Fruit fly (Drosophila melanogaster): ENCODE measurements around the gene Pus10.

The Pus10 gene

DNA sequence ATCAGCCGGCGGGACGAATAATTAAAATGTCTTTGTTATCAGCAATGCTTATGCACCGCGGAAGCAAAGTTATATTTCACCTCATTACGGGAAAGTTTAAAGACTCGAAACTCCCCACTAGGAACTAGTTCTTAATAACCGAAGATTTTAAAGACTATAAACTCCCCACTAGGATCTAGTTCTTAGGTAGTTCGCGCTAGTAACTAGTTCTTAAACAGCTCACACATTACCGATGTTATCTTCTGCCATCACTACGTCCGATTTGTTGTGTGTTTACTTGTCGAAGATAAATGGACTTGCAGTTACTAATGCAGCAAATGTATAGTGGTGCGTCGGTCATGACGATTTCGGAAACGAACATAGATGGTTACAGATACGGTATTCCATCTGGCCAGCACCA, 12.0 kb downstream of the Pus10 start, which contains the start of the genes CG31974 and CG11454 (continued):
- TF ChIP-seq BEAF-32 (GFP tag; optimal IDR thresholded peaks at IDR 0.05): peak; percentile 82
- no peak for TF ChIP-seq CG13775 (GFP tag; optimal IDR thresholded peaks at IDR 0.05)
- peak; percentile 69; the same call in 2 of the 3 replicates for TF ChIP-seq CG6791 (GFP tag; IDR thresholded peaks at IDR 0.05; ENCODE audit: partially characterized antibody)
- no peak for TF ChIP-seq CG7839 (tag; optimal IDR thresholded peaks at IDR 0.05)
- no peak for TF ChIP-seq fd3F (GFP tag; optimal IDR thresholded peaks at IDR 0.05)
- TF ChIP-seq CG15514 (GFP tag; optimal IDR thresholded peaks at IDR 0.05): peak; percentile 100
- no peak for TF ChIP-seq sug (tag; optimal IDR thresholded peaks at IDR 0.05)
- 0 out of 2 replicates have a peak, but pooled peaks have one; percentile 52 for TF ChIP-seq aop (GFP tag; IDR thresholded peaks at IDR 0.05)
- TF ChIP-seq CG11085 (GFP tag; IDR thresholded peaks at IDR 0.05): no peak
- no peak for TF ChIP-seq CG14667 (GFP tag; IDR thresholded peaks at IDR 0.05)
- TF ChIP-seq Lpt (GFP tag; optimal IDR thresholded peaks at IDR 0.05): no peak
- no peak for TF ChIP-seq CG6689 (GFP tag; IDR thresholded peaks at IDR 0.05)
- TF ChIP-seq CG16863 (GFP tag; optimal IDR thresholded peaks at IDR 0.05): no peak
- peak; percentile 68 for TF ChIP-seq CG4617 (GFP tag; optimal IDR thresholded peaks at IDR 0.05; ENCODE audit: borderline replicate concordance)
- no peak for TF ChIP-seq HHEX (GFP tag; optimal IDR thresholded peaks at IDR 0.05)
- TF ChIP-seq CG34224 (GFP tag; IDR thresholded peaks at IDR 0.05; ENCODE audit: partially characterized antibody): peak; percentile 94
- no peak for TF ChIP-seq CG2202 (tag; optimal IDR thresholded peaks at IDR 0.05)
- peak; percentile 46 for TF ChIP-seq Ets97D (GFP tag; optimal IDR thresholded peaks at IDR 0.05)
- TF ChIP-seq sd (tag; optimal IDR thresholded peaks at IDR 0.05): no peak
- TF ChIP-seq scrt (GFP tag; optimal IDR thresholded peaks at IDR 0.05): no peak
- no peak for TF ChIP-seq unpg (GFP tag; optimal IDR thresholded peaks at IDR 0.05)
- no peak for TF ChIP-seq CG14050 (GFP tag; IDR thresholded peaks at IDR 0.05)
- TF ChIP-seq trem (tag; optimal IDR thresholded peaks at IDR 0.05): peak; percentile 35
- TF ChIP-seq Chrac-16 (GFP tag; optimal IDR thresholded peaks at IDR 0.05): no peak
- no peak for TF ChIP-seq NC2β (GFP tag; optimal IDR thresholded peaks at IDR 0.05)
- no peak for TF ChIP-seq CG12104 (GFP tag; optimal IDR thresholded peaks at IDR 0.05)
- no peak for TF ChIP-seq ara (GFP tag; IDR thresholded peaks at IDR 0.05)
- peak; percentile 37 for TF ChIP-seq Lhr (GFP tag; optimal IDR thresholded peaks at IDR 0.05)
- no peak for TF ChIP-seq ssp (GFP tag; IDR thresholded peaks at IDR 0.05)
- TF ChIP-seq CG8765 (GFP tag; IDR thresholded peaks at IDR 0.05): no peak
- no peak for TF ChIP-seq Hey (tag; optimal IDR thresholded peaks at IDR 0.05)
- peak; percentile 23 for TF ChIP-seq CG14710 (tag; optimal IDR thresholded peaks at IDR 0.05)
- TF ChIP-seq CG11695 (GFP tag; IDR thresholded peaks at IDR 0.05): no peak
- peak; percentile 88 for TF ChIP-seq bbx (GFP tag; IDR thresholded peaks at IDR 0.05; ENCODE audit: partially characterized antibody)
- TF ChIP-seq cwo (GFP tag; optimal IDR thresholded peaks at IDR 0.05): no peak
- no peak for TF ChIP-seq Mad (GFP tag; optimal IDR thresholded peaks at IDR 0.05)
- TF ChIP-seq TFAM (GFP tag; optimal IDR thresholded peaks at IDR 0.05): no peak
- no peak for TF ChIP-seq CG11093 (GFP tag; IDR thresholded peaks at IDR 0.05)
- no peak for TF ChIP-seq kah (GFP tag; optimal IDR thresholded peaks at IDR 0.05)
- no peak for TF ChIP-seq Bteb2 (GFP tag; optimal IDR thresholded peaks at IDR 0.05)
- peak; percentile 94 for TF ChIP-seq amos (GFP tag; IDR thresholded peaks at IDR 0.05; ENCODE audit: partially characterized antibody)
- TF ChIP-seq p53 (GFP tag; optimal IDR thresholded peaks at IDR 0.05): no peak
- no peak for TF ChIP-seq Dfd (GFP tag; optimal IDR thresholded peaks at IDR 0.05)
- TF ChIP-seq unc-4 (GFP tag; IDR thresholded peaks at IDR 0.05; ENCODE audit: partially characterized antibody): peak; percentile 95
- TF ChIP-seq Lim3 (GFP tag; IDR thresholded peaks at IDR 0.05): no peak
- no peak for TF ChIP-seq btn (GFP tag; optimal IDR thresholded peaks at IDR 0.05)
- TF ChIP-seq CG4404 (GFP tag; IDR thresholded peaks at IDR 0.05): no peak
- TF ChIP-seq sqz (GFP tag; optimal IDR thresholded peaks at IDR 0.05): no peak

Measured in whole organism, embryonic.